Worm (Caenorhabditis elegans): Measurements from ENCODE around the gene Y59C2A.3.

Gene Y59C2A.3

DNA sequence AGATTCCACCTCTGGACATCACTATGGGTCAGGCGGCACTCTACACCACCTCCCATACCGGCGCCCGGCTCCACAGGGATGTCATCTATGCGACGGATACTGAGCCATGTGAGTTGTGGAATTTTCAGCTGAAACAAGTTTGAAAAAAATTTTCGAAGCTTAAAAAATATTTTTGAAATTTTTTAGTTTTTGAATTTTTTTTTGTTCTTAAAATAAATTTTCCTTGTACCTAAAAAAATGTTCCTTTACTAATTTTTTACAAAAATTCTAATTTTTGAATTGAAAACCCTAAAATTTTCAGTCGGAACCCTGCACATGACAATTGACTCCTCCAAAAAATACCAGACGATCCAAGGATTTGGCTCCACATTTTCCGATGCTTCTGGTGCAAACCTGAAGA is 42.0 kb downstream of the Y59C2A.3 start:
- TF ChIP-seq php-3 (GFP tag; IDR thresholded peaks at IDR 0.05) (no peak), aha-1 (tag) (peak; percentile 92)

DNA sequence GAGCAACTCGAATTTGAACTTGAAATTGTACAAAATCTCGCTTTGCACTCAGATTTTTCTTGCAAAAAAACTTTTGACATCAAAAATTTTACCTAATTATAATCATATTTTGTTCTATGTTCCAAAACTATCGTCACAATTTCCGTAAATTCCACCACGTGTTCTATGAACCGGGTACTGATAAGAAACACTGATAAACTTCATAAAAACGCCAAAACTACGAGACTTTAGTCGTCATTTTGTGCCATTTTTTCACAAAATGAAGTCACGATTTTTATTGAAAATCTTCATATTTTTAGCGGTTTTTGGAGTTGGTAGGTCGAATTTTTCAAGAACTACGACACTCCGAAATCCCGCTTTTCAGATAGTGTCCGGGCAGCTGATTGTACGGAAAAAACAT is 43.0 kb downstream of the Y59C2A.3 start, which contains the start of gene gba-1:
Gene gba-1, plus strand, starts transcription at position 54 of the 400 bp plus-strand sequence.
- no peak for TF ChIP-seq F26F4.8 (GFP tag; conservative IDR thresholded peaks at IDR 0.05)
- peak; percentile 71 for TF ChIP-seq nhr-77 (tag; optimal IDR thresholded peaks at IDR 0.05)
- peak; percentile 67 for TF ChIP-seq dmd-6 (GFP tag; IDR thresholded peaks at IDR 0.05)
- TF ChIP-seq nhr-28 (tag; optimal IDR thresholded peaks at IDR 0.05): peak; percentile 83
- peak in 1 of 2 experiments; percentile 1 for TF ChIP-seq mdl-1 (tag; optimal IDR thresholded peaks at IDR 0.05)
- no peak for TF ChIP-seq ceh-20 (GFP tag; IDR thresholded peaks at IDR 0.05)
- peak; percentile 26 for TF ChIP-seq hlh-30 (tag; optimal IDR thresholded peaks at IDR 0.05; ENCODE audit: insufficient read depth)
- TF ChIP-seq arid-1 (GFP tag; conservative IDR thresholded peaks at IDR 0.05): no peak
- TF ChIP-seq dve-1 (tag; optimal IDR thresholded peaks at IDR 0.05; ENCODE audit: insufficient read depth): peak; percentile 48
- TF ChIP-seq aha-1 (tag): peak; percentile 82
- TF ChIP-seq pqm-1 (tag; optimal IDR thresholded peaks at IDR 0.05): peak; percentile 27
- TF ChIP-seq daf-16 (GFP tag; optimal IDR thresholded peaks at IDR 0.05): no peak
- TF ChIP-seq daf-16 (tag; optimal IDR thresholded peaks at IDR 0.05): peak; percentile 51

DNA sequence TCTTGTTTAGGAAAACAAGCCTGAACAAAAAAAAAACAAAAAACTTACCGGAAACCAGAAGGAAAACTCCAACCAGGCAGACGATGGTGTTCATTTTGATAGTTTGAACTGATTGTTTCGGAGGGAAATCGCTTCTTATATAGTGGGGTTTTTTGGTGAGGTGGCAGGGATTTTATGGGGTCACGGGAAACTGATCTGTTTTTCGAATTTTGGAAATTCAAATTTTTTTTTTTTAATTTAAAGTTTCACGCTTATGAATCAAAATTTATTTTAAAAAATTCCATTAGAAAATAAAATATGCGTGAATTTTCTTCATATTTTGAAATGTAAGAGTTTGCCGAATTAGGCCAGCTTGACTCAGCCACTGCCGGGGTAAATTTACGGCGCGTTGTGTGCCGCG is 44.4 kb downstream of the Y59C2A.3 start, which contains the start of gene C33C12.7:
Gene C33C12.7, minus strand, starts transcription at position 101 of the 400 bp plus-strand sequence.
- TF ChIP-seq ztf-7 (tag; optimal IDR thresholded peaks at IDR 0.05): no peak
- no peak for TF ChIP-seq arid-1 (GFP tag; conservative IDR thresholded peaks at IDR 0.05)
- TF ChIP-seq sdz-12 (GFP tag; optimal IDR thresholded peaks at IDR 0.05): no peak
- TF ChIP-seq dmd-9 (GFP tag; IDR thresholded peaks at IDR 0.05): no peak
- no peak for TF ChIP-seq D1046.2 (GFP tag; IDR thresholded peaks at IDR 0.05)
- TF ChIP-seq R02D3.7 (tag; optimal IDR thresholded peaks at IDR 0.05): no peak
- no peak for TF ChIP-seq spr-1 (tag; optimal IDR thresholded peaks at IDR 0.05)
- TF ChIP-seq lsy-2 (tag; optimal IDR thresholded peaks at IDR 0.05): no peak
- TF ChIP-seq nhr-28 (tag; optimal IDR thresholded peaks at IDR 0.05): no peak
- no peak for TF ChIP-seq dve-1 (tag; optimal IDR thresholded peaks at IDR 0.05; ENCODE audit: insufficient read depth)
- no peak for TF ChIP-seq F10B5.3 (tag; optimal IDR thresholded peaks at IDR 0.05)
- no peak for TF ChIP-seq vab-7 (GFP tag; IDR thresholded peaks at IDR 0.05)
- TF ChIP-seq daf-19 (GFP tag; conservative IDR thresholded peaks at IDR 0.05): no peak
- TF ChIP-seq mdl-1 (tag; optimal IDR thresholded peaks at IDR 0.05): no peak
- TF ChIP-seq dmd-6 (GFP tag; IDR thresholded peaks at IDR 0.05): no peak
- TF ChIP-seq hmg-1.1 (GFP tag; IDR thresholded peaks at IDR 0.05): no peak

DNA sequence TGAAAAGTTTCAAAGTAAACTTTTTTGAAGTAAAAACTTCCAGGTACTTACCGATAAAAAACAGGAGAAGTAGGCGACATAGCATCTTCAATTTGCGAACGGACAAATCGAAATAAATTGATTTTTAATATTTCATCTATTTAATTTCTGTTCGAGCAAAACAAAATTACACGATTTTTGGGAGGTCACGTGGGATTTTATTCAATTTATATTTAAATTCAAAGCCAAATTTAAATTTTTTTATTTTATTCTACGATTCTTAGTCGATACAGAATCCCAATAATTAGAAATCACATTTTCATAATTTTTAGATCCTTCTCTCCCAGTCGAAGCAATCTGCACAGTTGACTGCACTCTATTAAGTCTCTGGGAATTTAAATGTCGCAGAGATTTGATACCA is 49.6 kb downstream of the Y59C2A.3 start, which contains the start of gene C33C12.12:
Gene C33C12.12, minus strand, starts transcription at position 101 of the 400 bp plus-strand sequence.
- no peak for TF ChIP-seq nhr-42 (GFP tag; IDR thresholded peaks at IDR 0.05)
- no peak for TF ChIP-seq skn-1 (tag; optimal IDR thresholded peaks at IDR 0.05)
- TF ChIP-seq hlh-30 (tag; optimal IDR thresholded peaks at IDR 0.05; ENCODE audit: insufficient read depth): no peak
- no peak for TF ChIP-seq ceh-62 (tag; optimal IDR thresholded peaks at IDR 0.05)
- TF ChIP-seq nhr-10 (tag; optimal IDR thresholded peaks at IDR 0.05): no peak
- no peak for TF ChIP-seq mxl-2 (GFP tag; conservative IDR thresholded peaks at IDR 0.05)
- no peak for TF ChIP-seq gei-8 (GFP tag; optimal IDR thresholded peaks at IDR 0.05)
- no peak for TF ChIP-seq pha-4 (GFP tag; IDR thresholded peaks at IDR 0.05)
- no peak for TF ChIP-seq pha-4 (tag; optimal IDR thresholded peaks at IDR 0.05)
- no peak for TF ChIP-seq nhr-25 (tag; optimal IDR thresholded peaks at IDR 0.05; ENCODE audit: borderline replicate concordance, insufficient read depth)
- TF ChIP-seq mes-2 (tag; optimal IDR thresholded peaks at IDR 0.05; ENCODE audit: poor library complexity, severe bottlenecking): no peak
- no peak for TF ChIP-seq daf-8 (GFP tag; IDR thresholded peaks at IDR 0.05)
- no peak for TF ChIP-seq nhr-28 (tag; optimal IDR thresholded peaks at IDR 0.05)
